Worm (Caenorhabditis elegans): ENCODE data around the gene clk-1.

clk-1 gene

ce11 chrIII:5277740-5278139, at the start of gene clk-1:
Gene clk-1, plus strand, starts transcription at chrIII:5277894.
- TF ChIP-seq nhr-25 (tag; optimal IDR thresholded peaks at IDR 0.05) (no peak), nhr-21 (tag; optimal IDR thresholded peaks at IDR 0.05) (no peak), peb-1 (tag; optimal IDR thresholded peaks at IDR 0.05) (no peak), unc-39 (tag; optimal IDR thresholded peaks at IDR 0.05) (no peak), alr-1 (tag; optimal IDR thresholded peaks at IDR 0.05) (no peak), nhr-11 (tag; optimal IDR thresholded peaks at IDR 0.05) (no peak), ztf-1 (GFP tag; conservative IDR thresholded peaks at IDR 0.05) (no peak), Y55F3AM.14 (GFP tag; optimal IDR thresholded peaks at IDR 0.05) (no peak), elt-3 (tag; optimal IDR thresholded peaks at IDR 0.05) (no peak), ztf-11 (tag; optimal IDR thresholded peaks at IDR 0.05) (no peak), nhr-12 (tag; optimal IDR thresholded peaks at IDR 0.05) (no peak), lsy-2 (tag; optimal IDR thresholded peaks at IDR 0.05) (no peak), ceh-82 (tag; optimal IDR thresholded peaks at IDR 0.05) (no peak)

ce11 chrIII:5228839-5229238, 48.9 kb upstream of the clk-1 start:
- TF ChIP-seq alr-1 (tag; optimal IDR thresholded peaks at IDR 0.05) (no peak), nhr-21 (tag; optimal IDR thresholded peaks at IDR 0.05) (no peak), ama-1 (optimal IDR thresholded peaks at IDR 0.05) (no peak), unc-62 (GFP tag; optimal IDR thresholded peaks at IDR 0.05) (no peak), dmd-4 (tag; optimal IDR thresholded peaks at IDR 0.05) (no peak), C34F6.9 (tag; optimal IDR thresholded peaks at IDR 0.05) (no peak), lsy-2 (tag; optimal IDR thresholded peaks at IDR 0.05) (no peak), nhr-12 (tag; optimal IDR thresholded peaks at IDR 0.05) (no peak), skn-1 (tag; optimal IDR thresholded peaks at IDR 0.05) (no peak), egl-27 (tag; optimal IDR thresholded peaks at IDR 0.05) (no peak), mdl-1 (tag; optimal IDR thresholded peaks at IDR 0.05) (no peak), zag-1 (tag; optimal IDR thresholded peaks at IDR 0.05) (no peak), peb-1 (tag; optimal IDR thresholded peaks at IDR 0.05) (no peak), unc-39 (tag; optimal IDR thresholded peaks at IDR 0.05) (no peak), aly-2 (tag; optimal IDR thresholded peaks at IDR 0.05) (no peak), elt-1 (tag; optimal IDR thresholded peaks at IDR 0.05) (no peak), nhr-6 (tag; optimal IDR thresholded peaks at IDR 0.05) (no peak), unc-55 (GFP tag; optimal IDR thresholded peaks at IDR 0.05) (no peak)

ce11 chrIII:5229511-5230250, 48.0 kb upstream of the clk-1 start:
- TF ChIP-seq lsy-2 (tag; optimal IDR thresholded peaks at IDR 0.05) (no peak), nhr-23 (tag; optimal IDR thresholded peaks at IDR 0.05) (peak; percentile 35)

ce11 chrIII:5230415-5230814, 47.3 kb upstream of the clk-1 start, which contains the start of gene prmt-5:
Gene prmt-5, plus strand, starts transcription at chrIII:5230555.
- peak; percentile 34 for TF ChIP-seq lin-13 (GFP tag; optimal IDR thresholded peaks at IDR 0.05)
- TF ChIP-seq ceh-82 (tag; optimal IDR thresholded peaks at IDR 0.05) = no peak
- peak; percentile 53 for TF ChIP-seq ztf-4 (tag; optimal IDR thresholded peaks at IDR 0.05)
- TF ChIP-seq nhr-129 (tag; optimal IDR thresholded peaks at IDR 0.05) = peak; percentile 41
- TF ChIP-seq ama-1 (optimal IDR thresholded peaks at IDR 0.05) = peak; percentile 65
- peak; percentile 46 for TF ChIP-seq nhr-21 (tag; optimal IDR thresholded peaks at IDR 0.05)
- peak; percentile 8 for TF ChIP-seq F13H6.1 (tag; optimal IDR thresholded peaks at IDR 0.05)
- no peak for TF ChIP-seq elt-3 (tag; optimal IDR thresholded peaks at IDR 0.05)
- TF ChIP-seq Y55F3AM.14 (GFP tag; optimal IDR thresholded peaks at IDR 0.05) = peak; percentile 24
- no peak for TF ChIP-seq nhr-6 (tag; optimal IDR thresholded peaks at IDR 0.05)
- TF ChIP-seq sma-3 (GFP tag; optimal IDR thresholded peaks at IDR 0.05) = peak; percentile 45

ce11 chrIII:5233140-5233539, 44.6 kb upstream of the clk-1 start:
- TF ChIP-seq ZK546.5 (tag; optimal IDR thresholded peaks at IDR 0.05) = no peak
- no peak for TF ChIP-seq zag-1 (tag; optimal IDR thresholded peaks at IDR 0.05)
- no peak for TF ChIP-seq aly-2 (tag; optimal IDR thresholded peaks at IDR 0.05)
- TF ChIP-seq nhr-10 (tag; optimal IDR thresholded peaks at IDR 0.05) = no peak
- no peak for TF ChIP-seq unc-39 (tag; optimal IDR thresholded peaks at IDR 0.05)
- TF ChIP-seq nhr-129 (tag; optimal IDR thresholded peaks at IDR 0.05) = no peak
- TF ChIP-seq lsy-2 (tag; optimal IDR thresholded peaks at IDR 0.05) = no peak
- TF ChIP-seq Y55F3AM.14 (GFP tag; optimal IDR thresholded peaks at IDR 0.05) = no peak
- no peak for TF ChIP-seq nhr-11 (tag; optimal IDR thresholded peaks at IDR 0.05)
- TF ChIP-seq peb-1 (tag; optimal IDR thresholded peaks at IDR 0.05) = no peak
